Worm (Caenorhabditis elegans) whole organism, early embryonic: Measurements from ENCODE around the gene clec-238.
"Not testable (repeated sequence)": the region's sequence is repeated elsewhere in the genome, so short reads cannot be mapped to it uniquely, and the experiment has no call there.

Experiments
- B0310.2 ChIP-seq: sonication (generic microtip); optimal IDR thresholded peaks from 2 replicates; lab custom pipeline; 2016; ENCODE audit warnings: mild to moderate bottlenecking, missing genetic modification characterization, missing compliant biosample characterization
- F13C5.2 ChIP-seq: sonication (generic microtip); optimal IDR thresholded peaks from 2 replicates; lab custom pipeline; 2017; ENCODE audit warnings: mild to moderate bottlenecking, missing genetic modification characterization, inconsistent platforms, missing compliant biosample characterization
- aly-1 ChIP-seq: sonication (generic microtip); optimal IDR thresholded peaks from 2 replicates; lab custom pipeline; 2016; ENCODE audit warnings: missing genetic modification characterization, missing compliant biosample characterization
- ama-1 ChIP-seq: fragments of 150-350 bp; optimal IDR thresholded peaks from 2 replicates; lab custom pipeline; 2014
- ceh-13 ChIP-seq: fragments of 200-800 bp; sonication (Bioruptor generic); optimal IDR thresholded peaks from 2 replicates; lab custom pipeline; 2018; ENCODE audit warnings: mild to moderate bottlenecking, missing genetic modification characterization, missing compliant biosample characterization
- ceh-36 ChIP-seq: sonication (generic microtip); optimal IDR thresholded peaks from 2 replicates; lab custom pipeline; 2016; ENCODE audit warnings: missing genetic modification characterization, inconsistent platforms, missing compliant biosample characterization
- ets-7 ChIP-seq: sonication (generic microtip); optimal IDR thresholded peaks from 2 replicates; lab custom pipeline; 2016; ENCODE audit warnings: missing genotype, missing genetic modification characterization, missing compliant biosample characterization
- flt-1 ChIP-seq: fragments of 200-800 bp; sonication (Bioruptor generic); IDR thresholded peaks from 2 replicates; pipeline ENCODE4 v1.3.6; 2022; ENCODE audit warnings: missing genetic modification characterization, missing compliant biosample characterization
- hmbx-1 ChIP-seq: sonication (generic microtip); optimal IDR thresholded peaks from 2 replicates; lab custom pipeline; 2016; ENCODE audit warnings: mild to moderate bottlenecking, missing genetic modification characterization, missing compliant biosample characterization
- hmg-4 ChIP-seq: fragments of 200-800 bp; sonication (Bioruptor generic); optimal IDR thresholded peaks from 2 replicates; lab custom pipeline; 2018; ENCODE audit warnings: mild to moderate bottlenecking, missing genetic modification characterization, missing compliant biosample characterization
- hnd-1 ChIP-seq: sonication (generic microtip); optimal IDR thresholded peaks from 2 replicates; lab custom pipeline; 2016; ENCODE audit warnings: missing genetic modification characterization, missing compliant biosample characterization
- pes-1 ChIP-seq: fragments of 200-800 bp; sonication (Bioruptor generic); IDR thresholded peaks from 2 replicates; pipeline ENCODE4 v1.3.6; 2022; ENCODE audit warnings: missing genetic modification reagents, missing genetic modification characterization, missing compliant biosample characterization
- scrt-1 ChIP-seq: fragments of 200-800 bp; sonication (Bioruptor generic); IDR thresholded peaks from 2 replicates; pipeline ENCODE4 v1.3.6; 2022; ENCODE audit warnings: missing genetic modification characterization, missing compliant biosample characterization
- sea-1 ChIP-seq: fragments of 200-800 bp; sonication (Bioruptor generic); conservative IDR thresholded peaks from 2 replicates; pipeline ENCODE4 v1.3.6; 2022; ENCODE audit warnings: missing genetic modification characterization, missing compliant biosample characterization
- tbx-11 ChIP-seq: fragments of 200-800 bp; sonication (Bioruptor generic); IDR thresholded peaks from 2 replicates; pipeline ENCODE4 v1.3.6; 2022; ENCODE audit warnings: missing genetic modification characterization, missing compliant biosample characterization
- tbx-37 ChIP-seq: fragments of 200-800 bp; sonication (Bioruptor generic); conservative IDR thresholded peaks from 2 replicates; pipeline ENCODE4 v1.3.6; 2022; ENCODE audit warnings: missing genetic modification reagents, missing genetic modification characterization, missing compliant biosample characterization
- tra-4 ChIP-seq: sonication (generic microtip); optimal IDR thresholded peaks from 2 replicates; lab custom pipeline; 2017; ENCODE audit warnings: missing genetic modification characterization, missing compliant biosample characterization

Gene clec-238

ce11 chrV:16916079-16916478, 35.5 kb upstream of the clec-238 start, which contains the start of gene F09C6.10:
F09C6.10 (minus strand) TSS chrV:16916179.
- TF ChIP-seq hnd-1 (tag; lab: Kevin White, UChicago) (no peak), pes-1 (GFP tag; lab: Robert Waterston, UW) (no peak), ama-1 (lab: Kevin White, UChicago) (no peak), ceh-13 (no peak), tra-4 (tag; lab: Kevin White, UChicago) (no peak), B0310.2 (no peak), scrt-1 (GFP tag; lab: Robert Waterston, UW) (no peak), flt-1 (GFP tag; lab: Robert Waterston, UW) (no peak), aly-1 (tag; lab: Kevin White, UChicago) (no peak), F13C5.2 (tag; lab: Kevin White, UChicago) (no peak), sea-1 (GFP tag; lab: Robert Waterston, UW) (no peak), hmg-4 (GFP tag; lab: Kevin White, UChicago) (no peak), tbx-11 (GFP tag; lab: Robert Waterston, UW) (no peak), ceh-36 (tag; lab: Kevin White, UChicago) (no peak)

ce11 chrV:16918378-16918777, 33.2 kb upstream of the clec-238 start, which contains the start of the genes fbxa-206 and Y102A5C.2:
fbxa-206 (minus strand) TSS chrV:16918478.
Y102A5C.2 (plus strand) TSS chrV:16918731.
- TF ChIP-seq hmbx-1 = no peak
- TF ChIP-seq B0310.2 = no peak
- TF ChIP-seq flt-1 (GFP tag; lab: Robert Waterston, UW) = no peak
- no peak for TF ChIP-seq tbx-11 (GFP tag; lab: Robert Waterston, UW)
- TF ChIP-seq sea-1 (GFP tag; lab: Robert Waterston, UW) = no peak
- no peak for TF ChIP-seq ceh-36 (tag; lab: Kevin White, UChicago)
- TF ChIP-seq hnd-1 (tag; lab: Kevin White, UChicago) = no peak
- TF ChIP-seq ets-7 (tag; lab: Kevin White, UChicago) = no peak
- TF ChIP-seq tra-4 (tag; lab: Kevin White, UChicago) = no peak
- no peak for TF ChIP-seq ama-1 (lab: Kevin White, UChicago)
- TF ChIP-seq tbx-37 (GFP tag; lab: Robert Waterston, UW) = no peak
- TF ChIP-seq aly-1 (tag; lab: Kevin White, UChicago) = no peak
- no peak for TF ChIP-seq scrt-1 (GFP tag; lab: Robert Waterston, UW)
- no peak for TF ChIP-seq pes-1 (GFP tag; lab: Robert Waterston, UW)
- TF ChIP-seq hmg-4 (GFP tag; lab: Kevin White, UChicago) = no peak

- TF ChIP-seq pes-1 (GFP tag; lab: Robert Waterston, UW) (no peak), aly-1 (tag; lab: Kevin White, UChicago) (no peak)
Measured at ce11 chrV:16919675-16920074, 31.9 kb upstream of the clec-238 start.

- TF ChIP-seq F13C5.2 (tag; lab: Kevin White, UChicago) (no peak), ceh-13 (no peak), scrt-1 (GFP tag; lab: Robert Waterston, UW) (no peak), B0310.2 (no peak), sea-1 (GFP tag; lab: Robert Waterston, UW) (no peak), flt-1 (GFP tag; lab: Robert Waterston, UW) (no peak), tbx-11 (GFP tag; lab: Robert Waterston, UW) (no peak), hmbx-1 (no peak), ets-7 (tag; lab: Kevin White, UChicago) (no peak), pes-1 (GFP tag; lab: Robert Waterston, UW) (no peak), ama-1 (lab: Kevin White, UChicago) (no peak), aly-1 (tag; lab: Kevin White, UChicago) (no peak), tra-4 (tag; lab: Kevin White, UChicago) (no peak), hmg-4 (GFP tag; lab: Kevin White, UChicago) (no peak)
Measured at ce11 chrV:16921952-16922351, 29.7 kb upstream of the clec-238 start, which contains the start of gene Y102A5C.4. Y102A5C.4 (plus strand) TSS chrV:16922252.

ce11 chrV:16927345-16927744, 24.3 kb upstream of the clec-238 start, which contains the start of gene Y102A5C.36:
Y102A5C.36 (minus strand) TSS chrV:16927445.
- TF ChIP-seq hmg-4 (GFP tag; lab: Kevin White, UChicago) (no peak), ets-7 (tag; lab: Kevin White, UChicago) (no peak), scrt-1 (GFP tag; lab: Robert Waterston, UW) (no peak), B0310.2 (no peak), sea-1 (GFP tag; lab: Robert Waterston, UW) (no peak), tra-4 (tag; lab: Kevin White, UChicago) (no peak), ama-1 (lab: Kevin White, UChicago) (no peak), flt-1 (GFP tag; lab: Robert Waterston, UW) (no peak), hmbx-1 (no peak), ceh-36 (tag; lab: Kevin White, UChicago) (no peak), aly-1 (tag; lab: Kevin White, UChicago) (no peak), pes-1 (GFP tag; lab: Robert Waterston, UW) (no peak), ceh-13 (no peak), tbx-11 (GFP tag; lab: Robert Waterston, UW) (no peak), F13C5.2 (tag; lab: Kevin White, UChicago) (no peak), tbx-37 (GFP tag; lab: Robert Waterston, UW) (no peak), hnd-1 (tag; lab: Kevin White, UChicago) (no peak)

- not testable (repeated sequence) for TF ChIP-seq sea-1 (GFP tag; lab: Robert Waterston, UW); tbx-37 (GFP tag; lab: Robert Waterston, UW); ceh-13
Measured at ce11 chrV:16938731-16939130, 12.9 kb upstream of the clec-238 start, which contains the start of gene fbxa-148. fbxa-148 (plus strand) TSS chrV:16939031.

ce11 chrV:16948011-16948410, 3.6 kb upstream of the clec-238 start, which contains the start of gene fbxa-112:
fbxa-112 (minus strand) TSS chrV:16948111.
- not testable (repeated sequence) for TF ChIP-seq tbx-11 (GFP tag; lab: Robert Waterston, UW); hmg-4 (GFP tag; lab: Kevin White, UChicago); tbx-37 (GFP tag; lab: Robert Waterston, UW)
